Fruit fly (Drosophila melanogaster): Measurements from ENCODE around the gene CG4045.
A peak's percentile ranks its signal among the peaks of the same experiment; 100 is the strongest.

Gene CG4045

DNA sequence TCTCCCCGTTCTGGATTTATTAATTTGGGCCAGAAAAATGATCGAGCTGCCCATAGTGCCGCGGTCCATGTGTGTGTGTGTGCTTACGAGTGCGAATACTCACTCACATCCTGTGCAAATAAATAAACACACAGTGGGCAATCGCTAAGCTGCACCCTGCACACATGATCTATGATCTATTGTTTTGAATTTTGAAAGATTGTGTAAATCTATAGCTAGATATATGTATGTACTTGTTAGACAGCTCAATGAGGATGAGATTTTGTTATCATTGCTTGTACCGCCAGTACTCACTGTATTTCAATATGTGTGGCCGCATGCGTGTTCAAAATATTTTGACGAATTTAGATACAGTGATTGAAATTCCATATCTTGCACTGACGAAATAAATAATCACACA is 7.4 kb upstream of the CG4045 start (continued):
- TF ChIP-seq ab (GFP tag; optimal IDR thresholded peaks at IDR 0.05) (peak; percentile 59), NC2β (GFP tag; optimal IDR thresholded peaks at IDR 0.05) (no peak), prd (optimal IDR thresholded peaks at IDR 0.05) (no peak), prd (GFP tag; IDR thresholded peaks at IDR 0.05) (peak; percentile 75), BtbVII (GFP tag; optimal IDR thresholded peaks at IDR 0.05) (peak; percentile 50), Poxn (GFP tag; IDR thresholded peaks at IDR 0.05) (peak; percentile 53; the same call in 1 of the 2 replicates), pzg (GFP tag; optimal IDR thresholded peaks at IDR 0.05) (no peak), esg (GFP tag; conservative IDR thresholded peaks at IDR 0.05) (peak; percentile 56), CG10462 (GFP tag; optimal IDR thresholded peaks at IDR 0.05) (no peak), hb (GFP tag; IDR thresholded peaks at IDR 0.05; ENCODE audit: partially characterized antibody) (no peak), CG1647 (GFP tag; optimal IDR thresholded peaks at IDR 0.05) (peak; percentile 25), pros (GFP tag; optimal IDR thresholded peaks at IDR 0.05) (no peak), CG6791 (GFP tag; IDR thresholded peaks at IDR 0.05; ENCODE audit: partially characterized antibody) (no peak), CG11093 (GFP tag; IDR thresholded peaks at IDR 0.05) (no peak), sens-2 (GFP tag; IDR thresholded peaks at IDR 0.05) (no peak), CG4282 (GFP tag; optimal IDR thresholded peaks at IDR 0.05) (no peak), CG6813 (GFP tag; optimal IDR thresholded peaks at IDR 0.05) (no peak), CG31388 (GFP tag; optimal IDR thresholded peaks at IDR 0.05) (no peak), HLH54F (GFP tag; optimal IDR thresholded peaks at IDR 0.05) (peak; percentile 62), CG10565 (GFP tag; optimal IDR thresholded peaks at IDR 0.05) (no peak), Fer1 (GFP tag; optimal IDR thresholded peaks at IDR 0.05) (peak; percentile 39), wek (GFP tag; optimal IDR thresholded peaks at IDR 0.05) (no peak), dm (GFP tag; optimal IDR thresholded peaks at IDR 0.05) (no peak), CG7928 (GFP tag; optimal IDR thresholded peaks at IDR 0.05) (peak; percentile 55), CG10274 (GFP tag; optimal IDR thresholded peaks at IDR 0.05) (peak; percentile 27), CG32767 (GFP tag; IDR thresholded peaks at IDR 0.05) (no peak), Dll (GFP tag; IDR thresholded peaks at IDR 0.05; ENCODE audit: partially characterized antibody) (no peak), tin (GFP tag; optimal IDR thresholded peaks at IDR 0.05) (peak; percentile 2), vvl (GFP tag; IDR thresholded peaks at IDR 0.05) (peak; percentile 55), ara (GFP tag; IDR thresholded peaks at IDR 0.05) (peak; percentile 45; the same call in 1 of the 2 replicates), ind (GFP tag; optimal IDR thresholded peaks at IDR 0.05) (peak; percentile 67), tx (GFP tag; optimal IDR thresholded peaks at IDR 0.05) (peak; percentile 1), az2 (GFP tag; optimal IDR thresholded peaks at IDR 0.05) (peak; percentile 24), CG12769 (tag; optimal IDR thresholded peaks at IDR 0.05) (peak; percentile 88), crp (GFP tag; optimal IDR thresholded peaks at IDR 0.05) (no peak), toy (GFP tag; IDR thresholded peaks at IDR 0.05) (peak; percentile 64; the same call in 1 of the 2 replicates), CG32772 (GFP tag; IDR thresholded peaks at IDR 0.05) (no peak), CG9609 (GFP tag; optimal IDR thresholded peaks at IDR 0.05) (peak; percentile 39), yki (optimal IDR thresholded peaks at IDR 0.05) (no peak), Dref (GFP tag; IDR thresholded peaks at IDR 0.05) (peak; percentile 30; the same call in 1 of the 2 replicates), Hmx (GFP tag; optimal IDR thresholded peaks at IDR 0.05) (no peak), Sry-δ (GFP tag; optimal IDR thresholded peaks at IDR 0.05) (no peak), hkb (optimal IDR thresholded peaks at IDR 0.05) (no peak), hkb (GFP tag; IDR thresholded peaks at IDR 0.05) (no peak; the same call in 1 of the 2 replicates), CG18262 (tag; optimal IDR thresholded peaks at IDR 0.05) (no peak), row (GFP tag; IDR thresholded peaks at IDR 0.05) (peak; percentile 71), CG11723 (GFP tag; optimal IDR thresholded peaks at IDR 0.05) (peak; percentile 4), phol (tag; optimal IDR thresholded peaks at IDR 0.05) (peak; percentile 19), Trl (optimal IDR thresholded peaks at IDR 0.05) (no peak), Trl (GFP tag; optimal IDR thresholded peaks at IDR 0.05) (peak; percentile 24), CG11398 (GFP tag; optimal IDR thresholded peaks at IDR 0.05) (no peak), D19B (GFP tag; optimal IDR thresholded peaks at IDR 0.05) (peak; percentile 48), CG6175 (GFP tag; IDR thresholded peaks at IDR 0.05) (no peak)

Measured in whole organism, embryonic.